Worm (Caenorhabditis elegans) whole organism, L4/young adult: ENCODE measurements around the gene K02E10.5.

Experiments used
- W03F9.2 ChIP-seq: fragments of 150-350 bp; optimal IDR thresholded peaks from 2 replicates; lab custom pipeline; 2014; ENCODE audit warnings: missing biosample characterization, missing genetic modification characterization
- dao-5 ChIP-seq: sonication (generic microtip); optimal IDR thresholded peaks from 2 replicates; lab custom pipeline; 2016; ENCODE audit warnings: missing genotype, missing genetic modification characterization, moderate library complexity, missing compliant biosample characterization
- him-1 ChIP-seq: sonication (generic microtip); optimal IDR thresholded peaks from 2 replicates; lab custom pipeline; 2016; ENCODE audit warnings: missing genotype, missing genetic modification reagents, missing genetic modification characterization, missing compliant biosample characterization

- TF ChIP-seq dao-5 (tag; lab: Kevin White, UChicago), result no peak
- no peak for TF ChIP-seq him-1 (tag; lab: Kevin White, UChicago)
- no peak for TF ChIP-seq W03F9.2 (tag; lab: Kevin White, UChicago)
Measured at ce11 chrX:2427404-2427803, 51.3 kb downstream of the K02E10.5 start, which contains the start of gene gcy-31.
